Worm (Caenorhabditis elegans) whole organism, early embryonic: ENCODE measurements around the gene R06F6.8.

Experiments used
- F13C5.2 ChIP-seq: sonication (generic microtip); optimal IDR thresholded peaks from 2 replicates; lab custom pipeline; 2017; ENCODE audit warnings: mild to moderate bottlenecking, missing genetic modification characterization, inconsistent platforms, missing compliant biosample characterization
- ama-1 ChIP-seq: fragments of 150-350 bp; optimal IDR thresholded peaks from 2 replicates; lab custom pipeline; 2014
- ceh-13 ChIP-seq: fragments of 200-800 bp; sonication (Bioruptor generic); optimal IDR thresholded peaks from 2 replicates; lab custom pipeline; 2018; ENCODE audit warnings: mild to moderate bottlenecking, missing genetic modification characterization, missing compliant biosample characterization
- ets-7 ChIP-seq: sonication (generic microtip); optimal IDR thresholded peaks from 2 replicates; lab custom pipeline; 2016; ENCODE audit warnings: missing genotype, missing genetic modification characterization, missing compliant biosample characterization
- hmbx-1 ChIP-seq: sonication (generic microtip); optimal IDR thresholded peaks from 2 replicates; lab custom pipeline; 2016; ENCODE audit warnings: mild to moderate bottlenecking, missing genetic modification characterization, missing compliant biosample characterization
- hmg-4 ChIP-seq: fragments of 200-800 bp; sonication (Bioruptor generic); optimal IDR thresholded peaks from 2 replicates; lab custom pipeline; 2018; ENCODE audit warnings: mild to moderate bottlenecking, missing genetic modification characterization, missing compliant biosample characterization
- hnd-1 ChIP-seq: sonication (generic microtip); optimal IDR thresholded peaks from 2 replicates; lab custom pipeline; 2016; ENCODE audit warnings: missing genetic modification characterization, missing compliant biosample characterization
- pes-1 ChIP-seq: fragments of 200-800 bp; sonication (Bioruptor generic); IDR thresholded peaks from 2 replicates; pipeline ENCODE4 v1.3.6; 2022; ENCODE audit warnings: missing genetic modification reagents, missing genetic modification characterization, missing compliant biosample characterization
- tbx-37 ChIP-seq: fragments of 200-800 bp; sonication (Bioruptor generic); conservative IDR thresholded peaks from 2 replicates; pipeline ENCODE4 v1.3.6; 2022; ENCODE audit warnings: missing genetic modification reagents, missing genetic modification characterization, missing compliant biosample characterization
- tra-4 ChIP-seq: sonication (generic microtip); optimal IDR thresholded peaks from 2 replicates; lab custom pipeline; 2017; ENCODE audit warnings: missing genetic modification characterization, missing compliant biosample characterization

DNA sequence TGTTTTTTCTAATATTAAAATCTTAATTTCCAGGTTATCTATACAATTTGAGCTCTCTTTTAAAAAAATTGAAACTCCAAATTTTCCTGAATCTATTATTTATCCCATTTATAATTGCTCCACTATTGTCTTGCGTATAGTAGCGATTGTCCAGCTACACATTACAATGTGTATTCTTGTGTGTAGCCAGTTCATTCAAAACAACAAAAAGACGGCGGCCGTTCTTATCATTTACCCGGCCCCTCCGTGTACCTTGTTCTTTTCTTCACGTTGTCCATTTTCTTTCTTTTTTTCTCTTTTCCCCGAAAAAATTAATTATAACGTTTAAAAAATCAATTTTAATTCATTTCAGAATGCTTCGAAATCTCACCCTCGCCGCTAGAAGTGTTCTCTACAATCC lies 901 bp upstream of the R06F6.8 start, which contains the start of gene ech-4:
- TF ChIP-seq ama-1 (lab: Kevin White, UChicago) (no peak), pes-1 (GFP tag; lab: Robert Waterston, UW) (no peak), hmg-4 (GFP tag; lab: Kevin White, UChicago) (no peak), tra-4 (tag; lab: Kevin White, UChicago) (no peak), ceh-13 (GFP tag; lab: Kevin White, UChicago) (no peak), hnd-1 (tag; lab: Kevin White, UChicago) (no peak), ets-7 (tag; lab: Kevin White, UChicago) (no peak), hmbx-1 (tag; lab: Kevin White, UChicago) (no peak), tbx-37 (GFP tag; lab: Robert Waterston, UW) (no peak), F13C5.2 (tag; lab: Kevin White, UChicago) (no peak)
